Worm (Caenorhabditis elegans) whole organism, young adult: ENCODE data around the gene F28H7.7.

Experiments used
- cebp-2 ChIP-seq: fragments of 200-800 bp; sonication (Bioruptor generic); IDR thresholded peaks from 2 replicates; pipeline ENCODE4 v1.3.6; 2022; ENCODE audit warnings: missing genetic modification characterization, missing compliant biosample characterization
- unc-62 ChIP-seq: fragments of 150-350 bp; optimal IDR thresholded peaks from 2 replicates; lab custom pipeline; 2014; ENCODE audit warnings: missing biosample characterization, missing genetic modification reagents, missing genetic modification characterization

DNA sequence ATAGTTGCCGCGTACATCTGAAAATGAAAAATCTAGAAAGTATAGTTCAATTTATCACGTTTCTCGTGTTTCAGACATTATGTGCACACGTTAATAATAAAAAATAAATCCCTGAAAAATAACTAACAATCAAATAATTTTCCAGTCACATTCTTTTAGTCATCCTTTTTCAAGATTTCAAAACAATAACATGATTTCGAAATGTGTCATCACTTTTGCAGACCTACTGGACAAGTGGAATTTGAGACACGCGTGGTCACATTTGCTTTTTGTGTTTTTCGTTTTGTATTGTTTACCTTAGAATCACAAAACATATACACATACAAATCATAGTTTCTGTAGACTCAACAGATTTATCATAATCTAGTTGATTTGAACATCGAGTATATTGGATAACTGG lies 44.6 kb downstream of the F28H7.7 start:
- TF ChIP-seq unc-62: no peak
- TF ChIP-seq cebp-2 (GFP tag; lab: Robert Waterston, UW): no peak
